Worm (Caenorhabditis elegans) whole organism, mixed stage, embryonic: Measurements from ENCODE around the gene C13A2.3.

Experiments
- M03D4.4 ChIP-seq: sonication (generic microtip); optimal IDR thresholded peaks from 2 replicates; lab custom pipeline; 2017; ENCODE audit warnings: mild to moderate bottlenecking, missing genetic modification characterization, missing compliant biosample characterization
- blmp-1 ChIP-seq: fragments of 150-350 bp; optimal IDR thresholded peaks from 2 replicates; lab custom pipeline; 2014; ENCODE audit warnings: missing biosample characterization, missing genetic modification characterization
- ceh-39 ChIP-seq: fragments of 150-350 bp; optimal IDR thresholded peaks from 2 replicates; lab custom pipeline; 2014; ENCODE audit warnings: missing biosample characterization, missing genetic modification characterization
- lsy-2 ChIP-seq: fragments of 150-350 bp; optimal IDR thresholded peaks from 2 replicates; lab custom pipeline; 2014; ENCODE audit warnings: missing biosample characterization, missing genetic modification characterization
- mab-5 ChIP-seq: fragments of 150-350 bp; optimal IDR thresholded peaks from 2 replicates; lab custom pipeline; 2014; ENCODE audit warnings: missing biosample characterization, missing genetic modification characterization
- mep-1 ChIP-seq: fragments of 150-350 bp; optimal IDR thresholded peaks from 2 replicates; lab custom pipeline; 2017; ENCODE audit warnings: missing biosample characterization, missing genetic modification reagents, missing genetic modification characterization, inconsistent platforms
- pha-4 ChIP-seq: fragments of 150-350 bp; optimal IDR thresholded peaks from 2 replicates; lab custom pipeline; 2018; ENCODE audit warnings: missing biosample characterization, missing genetic modification reagents, missing genetic modification characterization
- snpc-4 ChIP-seq: fragments of 150-350 bp; optimal IDR thresholded peaks from 2 replicates; lab custom pipeline; 2014; ENCODE audit warnings: missing biosample characterization, missing genetic modification characterization
- sptf-1 ChIP-seq: sonication (generic microtip); optimal IDR thresholded peaks from 2 replicates; lab custom pipeline; 2017; ENCODE audit warnings: mild to moderate bottlenecking, missing genetic modification characterization, moderate library complexity, missing compliant biosample characterization
- unc-120 ChIP-seq: sonication (generic microtip); optimal IDR thresholded peaks from 2 replicates; lab custom pipeline; 2017; ENCODE audit warnings: missing genetic modification characterization, missing compliant biosample characterization; ENCODE audit not compliant: poor library complexity, severe bottlenecking
- unc-39 ChIP-seq: fragments of 150-350 bp; optimal IDR thresholded peaks from 2 replicates; lab custom pipeline; 2014; ENCODE audit warnings: missing biosample characterization, missing genetic modification characterization
- zip-8 ChIP-seq: fragments of 150-350 bp; optimal IDR thresholded peaks from 2 replicates; lab custom pipeline; 2014; ENCODE audit warnings: missing biosample characterization, missing genetic modification characterization
- ztf-11 ChIP-seq: fragments of 150-350 bp; optimal IDR thresholded peaks from 2 replicates; lab custom pipeline; 2014; ENCODE audit warnings: missing biosample characterization, missing genetic modification characterization

- no peak for TF ChIP-seq pha-4 (tag; lab: Kevin White, UChicago)
- no peak for TF ChIP-seq lsy-2
- no peak for TF ChIP-seq unc-120 (tag; lab: Kevin White, UChicago)
- TF ChIP-seq snpc-4, result no peak
- no peak for TF ChIP-seq ztf-11 (tag; lab: Kevin White, UChicago)
- TF ChIP-seq mep-1 (tag; lab: Kevin White, UChicago), result no peak
- TF ChIP-seq M03D4.4 (tag; lab: Kevin White, UChicago), result no peak
- TF ChIP-seq blmp-1 (tag; lab: Kevin White, UChicago), result no peak
- TF ChIP-seq unc-39 (tag; lab: Kevin White, UChicago), result no peak
- no peak for TF ChIP-seq zip-8
- no peak for TF ChIP-seq sptf-1 (tag; lab: Kevin White, UChicago)
- TF ChIP-seq mab-5 (tag; lab: Kevin White, UChicago), result no peak
- TF ChIP-seq ceh-39 (tag; lab: Kevin White, UChicago), result no peak
Observed at ce11 chrV:7321915-7322314, 39.8 kb downstream of the C13A2.3 start, which contains the start of gene F10G2.10.
